Worm (Caenorhabditis elegans) whole organism, L2 larva: ENCODE results near the gene sulp-8.

Experiments used
- Y55F3AM.14 ChIP-seq: fragments of 200-800 bp; sonication (Bioruptor generic); optimal IDR thresholded peaks from 2 replicates; lab custom pipeline; 2018; ENCODE audit warnings: mild to moderate bottlenecking, missing genetic modification characterization, missing compliant biosample characterization
- ZK546.5 ChIP-seq: sonication (generic microtip); optimal IDR thresholded peaks from 2 replicates; lab custom pipeline; 2017; ENCODE audit warnings: missing biosample characterization, missing genetic modification characterization
- alr-1 ChIP-seq: fragments of 150-350 bp; optimal IDR thresholded peaks from 2 replicates; lab custom pipeline; 2014; ENCODE audit warnings: missing biosample characterization, missing genetic modification characterization
- ama-1 ChIP-seq: fragments of 150-350 bp; optimal IDR thresholded peaks from 2 replicates; lab custom pipeline; 2018; ENCODE audit warnings: inconsistent platforms
- ceh-16 ChIP-seq: fragments of 150-350 bp; optimal IDR thresholded peaks from 2 replicates; lab custom pipeline; 2014; ENCODE audit warnings: missing biosample characterization, missing genetic modification characterization
- ceh-82 ChIP-seq: fragments of 150-350 bp; optimal IDR thresholded peaks from 2 replicates; lab custom pipeline; 2014; ENCODE audit warnings: missing biosample characterization, missing genetic modification characterization
- crh-2 ChIP-seq: sonication (generic microtip); optimal IDR thresholded peaks from 2 replicates; lab custom pipeline; 2017; ENCODE audit warnings: missing biosample characterization, missing genetic modification characterization
- dmd-4 ChIP-seq: sonication (generic microtip); optimal IDR thresholded peaks from 2 replicates; lab custom pipeline; 2017; ENCODE audit warnings: missing biosample characterization, missing genetic modification characterization
- elt-1 ChIP-seq: fragments of 150-350 bp; optimal IDR thresholded peaks from 2 replicates; lab custom pipeline; 2014; ENCODE audit warnings: missing biosample characterization, missing genetic modification characterization
- gmeb-1 ChIP-seq: fragments of 150-350 bp; optimal IDR thresholded peaks from 2 replicates; lab custom pipeline; 2014; ENCODE audit warnings: missing biosample characterization, missing genetic modification characterization
- lin-11 ChIP-seq: fragments of 150-350 bp; sonication (generic microtip); optimal IDR thresholded peaks from 2 replicates; lab custom pipeline; 2014; ENCODE audit warnings: missing biosample characterization, missing genetic modification characterization, inconsistent platforms, mixed read lengths
- lin-13 ChIP-seq: fragments of 150-350 bp; optimal IDR thresholded peaks from 2 replicates; lab custom pipeline; 2014; ENCODE audit warnings: missing biosample characterization, missing genetic modification reagents, missing genetic modification characterization
- lin-39 ChIP-seq: fragments of 150-350 bp; optimal IDR thresholded peaks from 2 replicates; lab custom pipeline; 2014; ENCODE audit warnings: missing biosample characterization, missing genetic modification reagents, missing genetic modification characterization
- lsy-2 ChIP-seq, 2 experiments: fragments of 150-350 bp in 1 of 2; sonication (generic microtip) in 1 of 2; optimal IDR thresholded peaks; 2 replicates each; lab custom pipeline; 2014 to 2017; ENCODE audit warnings: missing biosample characterization in 2 of 2, missing genetic modification characterization in 2 of 2
- mab-5 ChIP-seq: fragments of 150-350 bp; optimal IDR thresholded peaks from 2 replicates; lab custom pipeline; 2014; ENCODE audit warnings: missing biosample characterization, missing genetic modification characterization
- mbf-1 ChIP-seq: sonication (generic microtip); optimal IDR thresholded peaks from 2 replicates; lab custom pipeline; 2017; ENCODE audit warnings: missing biosample characterization, missing genetic modification characterization
- nhr-10 ChIP-seq: sonication (generic microtip); optimal IDR thresholded peaks from 2 replicates; lab custom pipeline; 2017; ENCODE audit warnings: missing biosample characterization, missing genetic modification characterization
- nhr-12 ChIP-seq: fragments of 150-350 bp; optimal IDR thresholded peaks from 2 replicates; lab custom pipeline; 2014; ENCODE audit warnings: missing biosample characterization, missing genetic modification characterization
- nhr-129 ChIP-seq: fragments of 150-350 bp; optimal IDR thresholded peaks from 2 replicates; lab custom pipeline; 2014; ENCODE audit warnings: missing biosample characterization, missing genetic modification characterization
- nhr-21 ChIP-seq: fragments of 150-350 bp; optimal IDR thresholded peaks from 2 replicates; lab custom pipeline; 2014; ENCODE audit warnings: missing biosample characterization, missing genetic modification characterization
- nhr-237 ChIP-seq: fragments of 150-350 bp; optimal IDR thresholded peaks from 2 replicates; lab custom pipeline; 2014; ENCODE audit warnings: missing biosample characterization, missing genetic modification characterization
- nhr-6 ChIP-seq: fragments of 150-350 bp; optimal IDR thresholded peaks from 2 replicates; lab custom pipeline; 2014; ENCODE audit warnings: missing biosample characterization, missing genetic modification characterization
- nhr-77 ChIP-seq: fragments of 150-350 bp; optimal IDR thresholded peaks from 2 replicates; lab custom pipeline; 2014; ENCODE audit warnings: missing biosample characterization, missing genetic modification characterization
- peb-1 ChIP-seq: fragments of 150-350 bp; optimal IDR thresholded peaks from 2 replicates; lab custom pipeline; 2014; ENCODE audit warnings: missing biosample characterization, missing genetic modification characterization
- sem-4 ChIP-seq: fragments of 150-350 bp; optimal IDR thresholded peaks from 2 replicates; lab custom pipeline; 2014; ENCODE audit warnings: missing biosample characterization, missing genetic modification reagents, missing genetic modification characterization
- sma-3 ChIP-seq: sonication (generic microtip); optimal IDR thresholded peaks from 2 replicates; lab custom pipeline; 2016; ENCODE audit warnings: missing genetic modification reagents, missing genetic modification characterization, missing compliant biosample characterization
- sma-9 ChIP-seq, 2 experiments: fragments of 150-350 bp in 1 of 2; sonication (generic microtip) in 1 of 2; optimal IDR thresholded peaks; 2 replicates each; lab custom pipeline; 2014 to 2016; ENCODE audit warnings: missing genetic modification characterization in 2 of 2, mild to moderate bottlenecking in 1 of 2, missing biosample characterization in 1 of 2, missing compliant biosample characterization in 1 of 2, missing genetic modification reagents in 1 of 2, moderate library complexity in 1 of 2
- snpc-4 ChIP-seq: fragments of 150-350 bp; optimal IDR thresholded peaks from 2 replicates; lab custom pipeline; 2014; ENCODE audit warnings: missing biosample characterization, missing genetic modification characterization
- unc-39 ChIP-seq: fragments of 150-350 bp; optimal IDR thresholded peaks from 2 replicates; lab custom pipeline; 2014; ENCODE audit warnings: missing biosample characterization, missing genetic modification characterization
- unc-55 ChIP-seq: fragments of 150-350 bp; sonication (generic microtip); optimal IDR thresholded peaks from 3 replicates; lab custom pipeline; 2014; ENCODE audit warnings: missing biosample characterization, missing genetic modification reagents, missing genetic modification characterization
- ztf-1 ChIP-seq: fragments of 200-800 bp; sonication (Bioruptor generic); conservative IDR thresholded peaks from 2 replicates; pipeline ENCODE4 v1.3.6; 2022; ENCODE audit warnings: missing genetic modification characterization, missing compliant biosample characterization
- ztf-4 ChIP-seq: fragments of 150-350 bp; optimal IDR thresholded peaks from 2 replicates; lab custom pipeline; 2014; ENCODE audit warnings: missing biosample characterization, missing genetic modification characterization

sulp-8 gene

DNA sequence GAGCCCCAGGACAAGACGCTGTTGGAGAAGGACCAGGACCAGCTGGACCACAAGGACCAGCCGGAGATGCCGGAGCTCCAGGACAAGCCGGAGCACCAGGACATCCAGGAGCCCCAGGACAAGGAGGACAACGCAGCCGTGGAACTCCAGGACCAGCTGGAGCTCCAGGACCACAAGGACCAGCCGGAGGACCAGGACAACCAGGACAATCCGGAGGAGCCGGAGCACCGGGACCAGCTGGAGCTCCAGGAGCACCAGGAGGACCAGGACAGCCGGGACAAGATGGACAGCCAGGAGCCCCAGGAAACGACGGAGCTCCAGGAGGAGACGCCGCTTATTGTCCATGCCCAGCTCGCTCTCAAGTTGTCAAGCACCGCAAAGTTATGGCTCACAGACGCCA, 42.9 kb downstream of the sulp-8 start:
- no peak for TF ChIP-seq ztf-4
- TF ChIP-seq ama-1 (lab: Kevin White, UChicago): no peak
- no peak for TF ChIP-seq nhr-12
- no peak for TF ChIP-seq lin-13 (GFP tag; lab: Kevin White, UChicago)
- TF ChIP-seq unc-39 (tag; lab: Kevin White, UChicago): no peak
- TF ChIP-seq unc-55 (GFP tag; lab: Kevin White, UChicago): no peak
- TF ChIP-seq, all 48 proteins: peak for 0

ce11 chrV:9629643-9630042, 43.8 kb downstream of the sulp-8 start, which contains the start of gene col-146:
col-146 (plus strand) TSS chrV:9629943.
- TF ChIP-seq dmd-4 (no peak), lsy-2 (tag; optimal IDR thresholded peaks at IDR 0.05; lab: Kevin White, UChicago) (no peak), unc-55 (GFP tag; lab: Kevin White, UChicago) (no peak), ceh-82 (no peak), peb-1 (tag; lab: Kevin White, UChicago) (no peak), nhr-129 (tag; lab: Kevin White, UChicago) (no peak), mbf-1 (no peak)

DNA sequence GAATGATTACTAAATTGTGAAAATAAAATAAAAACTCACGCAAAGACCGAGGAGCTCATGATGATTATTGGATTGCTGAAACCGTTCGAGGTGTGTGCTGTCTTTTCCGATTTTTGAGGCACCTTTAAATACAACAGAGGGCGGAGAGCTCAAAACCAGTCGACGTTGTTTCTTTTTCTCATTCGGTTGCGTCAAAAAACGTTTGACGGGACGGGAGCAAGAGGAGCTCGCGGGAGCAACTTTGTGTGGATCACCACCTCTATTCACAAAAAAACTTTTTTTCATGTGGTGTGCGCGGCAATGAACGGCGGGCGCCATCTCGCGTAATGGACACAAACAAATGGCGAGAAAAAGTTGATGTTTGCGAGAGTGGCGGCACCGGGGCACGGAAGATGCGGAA, 44.4 kb downstream of the sulp-8 start, which contains the start of gene idpc-3:
idpc-3 (minus strand) TSS at position 101 of the 400 bp plus-strand sequence.
- no peak for TF ChIP-seq Y55F3AM.14 (GFP tag; lab: Kevin White, UChicago)
- TF ChIP-seq nhr-10: no peak
- TF ChIP-seq ztf-1 (GFP tag; lab: Robert Waterston, UW): no peak
- TF ChIP-seq ZK546.5: no peak
- TF ChIP-seq ama-1 (lab: Kevin White, UChicago): no peak
- TF ChIP-seq lin-13 (GFP tag; lab: Kevin White, UChicago): no peak
- TF ChIP-seq snpc-4 (tag; lab: Kevin White, UChicago): no peak
- TF ChIP-seq alr-1: no peak
- no peak for TF ChIP-seq lin-11
- no peak for TF ChIP-seq unc-39 (tag; lab: Kevin White, UChicago)
- TF ChIP-seq sma-9 (GFP tag; optimal IDR thresholded peaks at IDR 0.05; lab: Kevin White, UChicago): no peak
- no peak for TF ChIP-seq sma-9 (tag; optimal IDR thresholded peaks at IDR 0.05; lab: Kevin White, UChicago)
- no peak for TF ChIP-seq mab-5 (tag; lab: Kevin White, UChicago)
- TF ChIP-seq nhr-21 (tag; lab: Kevin White, UChicago): no peak

DNA sequence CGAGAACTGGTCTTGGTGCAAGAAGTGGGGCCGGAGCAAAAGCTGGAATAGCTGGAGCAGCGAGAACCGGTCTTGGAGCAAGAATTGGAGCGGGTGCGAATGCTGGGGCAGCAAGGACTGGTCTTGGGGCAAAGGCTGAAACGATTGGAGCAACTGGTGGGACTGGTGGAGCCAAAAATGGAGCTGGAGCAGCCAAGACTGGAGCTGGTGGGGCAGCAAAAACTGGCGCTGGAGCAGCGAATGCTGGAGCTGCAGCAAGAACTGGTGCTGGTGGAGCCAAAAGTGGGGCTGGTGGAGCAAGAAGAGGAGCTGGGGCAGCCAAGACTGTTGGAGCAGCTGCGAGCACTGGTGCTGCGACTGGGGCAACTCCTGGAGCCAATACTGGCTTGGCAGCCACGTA, 44.9 kb downstream of the sulp-8 start:
- no peak for TF ChIP-seq crh-2 (tag; lab: Kevin White, UChicago)
- no peak for TF ChIP-seq sma-3 (GFP tag; lab: Kevin White, UChicago)
- TF ChIP-seq unc-55 (GFP tag; lab: Kevin White, UChicago): no peak
- TF ChIP-seq sma-9 (GFP tag; optimal IDR thresholded peaks at IDR 0.05; lab: Kevin White, UChicago): no peak
- no peak for TF ChIP-seq sma-9 (tag; optimal IDR thresholded peaks at IDR 0.05; lab: Kevin White, UChicago)
- TF ChIP-seq nhr-6 (tag; lab: Kevin White, UChicago): no peak
- TF ChIP-seq nhr-237: no peak
- TF ChIP-seq nhr-77: no peak
- no peak for TF ChIP-seq lin-13 (GFP tag; lab: Kevin White, UChicago)
- TF ChIP-seq alr-1: no peak
- no peak for TF ChIP-seq lin-39 (tag; lab: Kevin White, UChicago)
- TF ChIP-seq elt-1: no peak
- TF ChIP-seq ztf-4: no peak
- no peak for TF ChIP-seq ZK546.5
- TF ChIP-seq dmd-4: no peak
- TF ChIP-seq, all 48 proteins: peak for 0

ce11 chrV:9625604-9626446, 47.6 kb downstream of the sulp-8 start, which contains the start of gene T06E4.7:
T06E4.7 (plus strand) TSS chrV:9626396.
- TF ChIP-seq unc-55 (GFP tag; lab: Kevin White, UChicago) (no peak), mbf-1 (no peak), dmd-4 (no peak), nhr-10 (no peak), nhr-237 (no peak), nhr-6 (tag; lab: Kevin White, UChicago) (no peak), gmeb-1 (tag; lab: Kevin White, UChicago) (no peak), sem-4 (tag; lab: Kevin White, UChicago) (no peak), ceh-16 (tag; lab: Kevin White, UChicago) (no peak), lsy-2 (tag; optimal IDR thresholded peaks at IDR 0.05; lab: Kevin White, UChicago) (no peak), alr-1 (no peak), ztf-1 (GFP tag; lab: Robert Waterston, UW) (no peak), snpc-4 (tag; lab: Kevin White, UChicago) (no peak)
